Fruit fly (Drosophila melanogaster): ENCODE results near the gene HP4.

HP4 gene

dm6 chr3L:7946222-7946621 is 29.7 kb downstream of the HP4 start, which contains the start of gene CG43880:
Gene CG43880 (minus strand): TSS chr3L:7946322.
- TF ChIP-seq CG14050 (GFP tag; IDR thresholded peaks at IDR 0.05) (no peak), tup (GFP tag; optimal IDR thresholded peaks at IDR 0.05) (no peak), hb (GFP tag; IDR thresholded peaks at IDR 0.05; ENCODE audit: partially characterized antibody) (no peak), chm (GFP tag; IDR thresholded peaks at IDR 0.05) (no peak), BEAF-32 (GFP tag; optimal IDR thresholded peaks at IDR 0.05) (no peak), Meics (GFP tag; optimal IDR thresholded peaks at IDR 0.05) (no peak), CG17359 (tag; optimal IDR thresholded peaks at IDR 0.05) (no peak), E2f1 (GFP tag; IDR thresholded peaks at IDR 0.05) (no peak), row (GFP tag; IDR thresholded peaks at IDR 0.05) (no peak), gt (GFP tag; IDR thresholded peaks at IDR 0.05) (no peak), NK7.1 (GFP tag; optimal IDR thresholded peaks at IDR 0.05) (no peak), CG11085 (GFP tag; IDR thresholded peaks at IDR 0.05) (no peak), Fer3 (tag; optimal IDR thresholded peaks at IDR 0.05) (no peak), Drgx (GFP tag; IDR thresholded peaks at IDR 0.05) (no peak), CG15073 (GFP tag; optimal IDR thresholded peaks at IDR 0.05) (no peak), CG2199 (GFP tag; IDR thresholded peaks at IDR 0.05) (no peak), jumu (GFP tag; optimal IDR thresholded peaks at IDR 0.05) (no peak), vvl (GFP tag; IDR thresholded peaks at IDR 0.05) (no peak)

DNA sequence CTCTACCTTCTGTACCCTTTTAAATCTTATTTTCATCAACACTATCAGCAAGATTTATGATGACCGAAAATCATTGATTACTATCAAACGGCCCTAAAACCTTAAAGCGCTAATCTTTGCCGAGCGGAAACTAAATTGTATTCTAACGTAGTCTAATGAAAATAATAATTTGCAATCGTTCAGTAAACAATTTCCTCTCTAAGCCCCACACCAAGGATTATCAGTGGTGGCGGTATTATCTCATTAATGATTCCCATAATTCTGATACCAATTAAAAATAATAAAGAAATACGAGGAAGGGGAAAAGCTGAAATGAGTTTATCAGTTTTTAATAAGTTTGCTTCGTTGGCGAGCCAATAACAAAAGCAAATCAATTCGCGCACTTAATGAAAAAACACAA is 32.0 kb downstream of the HP4 start:
- no peak for TF ChIP-seq CG9215 (GFP tag; IDR thresholded peaks at IDR 0.05)
- TF ChIP-seq wdn (GFP tag; IDR thresholded peaks at IDR 0.05): no peak
- no peak for TF ChIP-seq CG30431 (GFP tag; optimal IDR thresholded peaks at IDR 0.05)
- TF ChIP-seq ind (GFP tag; optimal IDR thresholded peaks at IDR 0.05): no peak
- no peak for TF ChIP-seq CG6654 (GFP tag; optimal IDR thresholded peaks at IDR 0.05)
- TF ChIP-seq CG8765 (GFP tag; IDR thresholded peaks at IDR 0.05): no peak
- no peak for TF ChIP-seq CG11504 (tag; optimal IDR thresholded peaks at IDR 0.05)
- TF ChIP-seq sug (tag; optimal IDR thresholded peaks at IDR 0.05): peak; percentile 44
- no peak for TF ChIP-seq CG14710 (tag; optimal IDR thresholded peaks at IDR 0.05)
- no peak for TF ChIP-seq bab2 (GFP tag; optimal IDR thresholded peaks at IDR 0.05)
- no peak for TF ChIP-seq CG4730 (GFP tag; IDR thresholded peaks at IDR 0.05)
- TF ChIP-seq CG18476 (GFP tag; optimal IDR thresholded peaks at IDR 0.05): no peak
- TF ChIP-seq CG12236 (GFP tag; optimal IDR thresholded peaks at IDR 0.05): no peak
- TF ChIP-seq mirr (GFP tag; optimal IDR thresholded peaks at IDR 0.05): peak; percentile 77
- no peak for TF ChIP-seq psq (GFP tag; optimal IDR thresholded peaks at IDR 0.05)
- no peak for TF ChIP-seq lola (GFP tag; optimal IDR thresholded peaks at IDR 0.05)
- TF ChIP-seq CG9932 (GFP tag; IDR thresholded peaks at IDR 0.05): no peak
- TF ChIP-seq CG9727 (GFP tag; optimal IDR thresholded peaks at IDR 0.05): no peak
- no peak for TF ChIP-seq z (GFP tag; IDR thresholded peaks at IDR 0.05)
- TF ChIP-seq CG15073 (GFP tag; optimal IDR thresholded peaks at IDR 0.05): no peak
- peak; percentile 100 for TF ChIP-seq exex (tag; optimal IDR thresholded peaks at IDR 0.05)
- no peak for TF ChIP-seq CkIIα-i1 (GFP tag; IDR thresholded peaks at IDR 0.05)
- TF ChIP-seq Gug (GFP tag; IDR thresholded peaks at IDR 0.05): no peak
- no peak for TF ChIP-seq hth (optimal IDR thresholded peaks at IDR 0.05)
- no peak for TF ChIP-seq HmgZ (tag; optimal IDR thresholded peaks at IDR 0.05)
- no peak for TF ChIP-seq gsb-n (tag; optimal IDR thresholded peaks at IDR 0.05)
- no peak for TF ChIP-seq Side (GFP tag; optimal IDR thresholded peaks at IDR 0.05)
- no peak for TF ChIP-seq nom (GFP tag; optimal IDR thresholded peaks at IDR 0.05)
- TF ChIP-seq CG34376 (GFP tag; optimal IDR thresholded peaks at IDR 0.05): peak; percentile 2
- no peak for TF ChIP-seq CG2129 (GFP tag; IDR thresholded peaks at IDR 0.05; ENCODE audit: partially characterized antibody)
- no peak for TF ChIP-seq CG11247 (GFP tag; IDR thresholded peaks at IDR 0.05)
- no peak for TF ChIP-seq cg (GFP tag; optimal IDR thresholded peaks at IDR 0.05)
- no peak for TF ChIP-seq sc (optimal IDR thresholded peaks at IDR 0.05)
- TF ChIP-seq sc (GFP tag; optimal IDR thresholded peaks at IDR 0.05): no peak
- TF ChIP-seq zf30C (GFP tag; optimal IDR thresholded peaks at IDR 0.05): no peak
- TF ChIP-seq grn (GFP tag; optimal IDR thresholded peaks at IDR 0.05): peak; percentile 8

Measured in whole organism, embryonic.